Worm (Caenorhabditis elegans): ENCODE measurements around the gene K02A6.4.

K02A6.4 gene

ce11 chrX:8218653-8219052, at the start of gene K02A6.4:
K02A6.4 (minus strand) TSS chrX:8218753.
- TF ChIP-seq tab-1 (GFP tag; IDR thresholded peaks at IDR 0.05), result no peak
- TF ChIP-seq ztf-29 (GFP tag; IDR thresholded peaks at IDR 0.05), result no peak
- TF ChIP-seq ztf-23 (GFP tag; IDR thresholded peaks at IDR 0.05), result no peak

DNA sequence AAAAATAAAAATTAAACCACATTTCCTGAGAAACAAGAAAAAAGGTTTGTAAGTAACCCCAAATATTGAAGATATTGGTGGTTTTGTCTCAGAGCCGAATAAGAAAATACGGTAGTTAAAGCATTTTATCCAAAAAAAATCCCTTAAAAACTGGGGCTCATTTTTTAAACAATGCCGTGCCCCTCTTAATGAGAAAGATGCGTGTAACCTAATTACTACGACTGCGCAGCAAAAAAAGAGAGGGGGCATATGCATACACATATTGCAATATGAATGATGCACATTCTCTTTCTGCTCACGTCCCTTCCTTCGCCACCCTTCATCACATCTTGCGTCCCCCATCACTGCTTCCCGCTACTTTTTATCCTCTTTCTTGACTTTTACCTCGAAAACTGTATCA, 49.5 kb upstream of the K02A6.4 start:
- TF ChIP-seq ztf-23 (GFP tag; IDR thresholded peaks at IDR 0.05), result no peak

DNA sequence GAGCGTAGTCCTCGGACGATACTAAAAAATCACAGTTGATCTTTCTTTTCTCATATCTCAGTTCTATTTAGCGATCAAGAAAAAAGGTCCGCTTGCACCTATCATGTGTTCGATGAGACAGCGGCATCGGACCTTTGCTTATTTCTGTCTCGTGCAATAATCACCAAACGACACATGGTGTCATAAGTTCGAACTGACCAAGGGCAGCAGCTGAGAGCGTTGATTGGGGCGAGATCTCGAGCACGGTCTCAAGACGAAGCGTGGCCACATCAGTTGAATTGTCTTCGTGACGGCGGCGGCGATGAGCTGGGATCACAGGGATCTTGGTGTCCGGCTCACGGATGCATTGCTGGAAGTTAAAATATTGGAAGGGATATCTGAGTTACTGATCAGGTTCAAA, 44.2 kb upstream of the K02A6.4 start:
- TF ChIP-seq ztf-23 (GFP tag; IDR thresholded peaks at IDR 0.05), result no peak
- TF ChIP-seq tab-1 (GFP tag; IDR thresholded peaks at IDR 0.05), result no peak
- TF ChIP-seq klf-2 (GFP tag; conservative IDR thresholded peaks at IDR 0.05), result no peak
- TF ChIP-seq cog-1 (tag; optimal IDR thresholded peaks at IDR 0.05), result no peak
- TF ChIP-seq ztf-29 (GFP tag; IDR thresholded peaks at IDR 0.05), result no peak
- no peak for TF ChIP-seq med-1 (GFP tag; optimal IDR thresholded peaks at IDR 0.05; ENCODE audit: insufficient read depth)
- TF ChIP-seq T22C8.4 (GFP tag; IDR thresholded peaks at IDR 0.05), result no peak
- TF ChIP-seq flt-1 (GFP tag; IDR thresholded peaks at IDR 0.05), result no peak
- no peak for TF ChIP-seq ref-1 (GFP tag; conservative IDR thresholded peaks at IDR 0.05)

- TF ChIP-seq med-1 (GFP tag; optimal IDR thresholded peaks at IDR 0.05; ENCODE audit: insufficient read depth) (no peak), klf-2 (GFP tag; conservative IDR thresholded peaks at IDR 0.05) (no peak), flt-1 (GFP tag; IDR thresholded peaks at IDR 0.05) (no peak), ref-1 (GFP tag; conservative IDR thresholded peaks at IDR 0.05) (no peak), tab-1 (GFP tag; IDR thresholded peaks at IDR 0.05) (no peak), cog-1 (tag; optimal IDR thresholded peaks at IDR 0.05) (no peak), ztf-29 (GFP tag; IDR thresholded peaks at IDR 0.05) (no peak), ztf-23 (GFP tag; IDR thresholded peaks at IDR 0.05) (no peak), T22C8.4 (GFP tag; IDR thresholded peaks at IDR 0.05) (no peak)
These were observed 42.7 kb upstream of the K02A6.4 start, which contains the start of gene M60.7 for ce11 chrX:8261125-8261684. M60.7 (minus strand) TSS chrX:8261175.

ce11 chrX:8257687-8258086, 39.1 kb upstream of the K02A6.4 start:
- TF ChIP-seq tab-1 (GFP tag; IDR thresholded peaks at IDR 0.05) (no peak), ref-1 (GFP tag; conservative IDR thresholded peaks at IDR 0.05) (no peak), klf-2 (GFP tag; conservative IDR thresholded peaks at IDR 0.05) (no peak), ztf-23 (GFP tag; IDR thresholded peaks at IDR 0.05) (no peak), T22C8.4 (GFP tag; IDR thresholded peaks at IDR 0.05) (no peak), med-1 (GFP tag; optimal IDR thresholded peaks at IDR 0.05; ENCODE audit: insufficient read depth) (no peak), cog-1 (tag; optimal IDR thresholded peaks at IDR 0.05) (no peak), flt-1 (GFP tag; IDR thresholded peaks at IDR 0.05) (no peak), ztf-29 (GFP tag; IDR thresholded peaks at IDR 0.05) (no peak)

DNA sequence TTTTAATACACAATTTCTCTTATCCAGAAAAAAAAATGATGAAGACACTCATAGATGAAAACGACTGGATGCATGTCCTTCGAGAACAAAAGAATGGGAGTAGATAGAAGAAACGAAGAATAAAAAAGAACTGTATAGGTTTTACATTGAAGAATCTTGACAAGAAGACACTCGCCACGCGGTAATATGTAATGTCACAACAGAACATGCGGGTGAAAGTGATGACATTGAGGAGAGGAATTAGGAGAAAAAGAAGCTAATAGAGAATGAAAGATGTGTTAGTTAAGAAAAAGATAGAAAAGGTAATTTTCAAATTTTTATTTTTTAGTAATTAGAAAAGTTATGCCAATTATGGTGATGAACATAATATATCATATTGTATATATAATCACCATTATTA, 36.9 kb upstream of the K02A6.4 start:
- no peak for TF ChIP-seq med-1 (GFP tag; optimal IDR thresholded peaks at IDR 0.05; ENCODE audit: insufficient read depth)
- no peak for TF ChIP-seq klf-2 (GFP tag; conservative IDR thresholded peaks at IDR 0.05)
- TF ChIP-seq ref-1 (GFP tag; conservative IDR thresholded peaks at IDR 0.05), result no peak
- no peak for TF ChIP-seq flt-1 (GFP tag; IDR thresholded peaks at IDR 0.05)
- TF ChIP-seq ztf-23 (GFP tag; IDR thresholded peaks at IDR 0.05), result no peak
- no peak for TF ChIP-seq cog-1 (tag; optimal IDR thresholded peaks at IDR 0.05)
- no peak for TF ChIP-seq T22C8.4 (GFP tag; IDR thresholded peaks at IDR 0.05)
- TF ChIP-seq ztf-29 (GFP tag; IDR thresholded peaks at IDR 0.05), result no peak
- TF ChIP-seq tab-1 (GFP tag; IDR thresholded peaks at IDR 0.05), result no peak

ce11 chrX:8252293-8252692, 33.7 kb upstream of the K02A6.4 start, which contains the start of gene M60.6:
M60.6 (minus strand) TSS chrX:8252458.
- TF ChIP-seq cog-1 (tag; optimal IDR thresholded peaks at IDR 0.05), result no peak
- TF ChIP-seq tab-1 (GFP tag; IDR thresholded peaks at IDR 0.05), result no peak
- TF ChIP-seq flt-1 (GFP tag; IDR thresholded peaks at IDR 0.05), result no peak
- no peak for TF ChIP-seq T22C8.4 (GFP tag; IDR thresholded peaks at IDR 0.05)
- TF ChIP-seq ref-1 (GFP tag; conservative IDR thresholded peaks at IDR 0.05), result no peak
- TF ChIP-seq ztf-23 (GFP tag; IDR thresholded peaks at IDR 0.05), result no peak
- TF ChIP-seq ztf-29 (GFP tag; IDR thresholded peaks at IDR 0.05), result no peak

DNA sequence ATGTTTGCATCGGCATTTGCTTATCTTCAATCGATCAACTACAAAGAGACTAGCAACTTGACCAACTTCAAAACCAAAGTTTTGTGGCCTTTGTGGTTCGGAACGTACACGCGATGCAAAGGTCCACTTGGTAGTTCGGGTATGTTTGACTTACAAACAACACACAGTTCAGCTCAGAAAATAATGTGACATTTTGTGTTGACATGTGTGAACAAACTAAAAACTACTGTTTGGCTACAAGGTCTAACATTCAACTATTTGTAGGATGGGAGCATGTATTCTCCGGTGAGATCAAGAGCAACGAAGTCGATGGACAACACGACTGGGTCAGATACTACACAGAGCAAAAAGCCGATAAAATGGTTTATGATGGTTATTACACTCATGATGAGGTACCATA, 28.5 kb upstream of the K02A6.4 start:
- TF ChIP-seq tab-1 (GFP tag; IDR thresholded peaks at IDR 0.05), result no peak
- no peak for TF ChIP-seq flt-1 (GFP tag; IDR thresholded peaks at IDR 0.05)
- no peak for TF ChIP-seq cog-1 (tag; optimal IDR thresholded peaks at IDR 0.05)
- TF ChIP-seq ztf-29 (GFP tag; IDR thresholded peaks at IDR 0.05), result no peak
- no peak for TF ChIP-seq ref-1 (GFP tag; conservative IDR thresholded peaks at IDR 0.05)
- no peak for TF ChIP-seq med-1 (GFP tag; optimal IDR thresholded peaks at IDR 0.05; ENCODE audit: insufficient read depth)
- TF ChIP-seq klf-2 (GFP tag; conservative IDR thresholded peaks at IDR 0.05), result no peak
- TF ChIP-seq ztf-23 (GFP tag; IDR thresholded peaks at IDR 0.05), result no peak
- no peak for TF ChIP-seq T22C8.4 (GFP tag; IDR thresholded peaks at IDR 0.05)

DNA sequence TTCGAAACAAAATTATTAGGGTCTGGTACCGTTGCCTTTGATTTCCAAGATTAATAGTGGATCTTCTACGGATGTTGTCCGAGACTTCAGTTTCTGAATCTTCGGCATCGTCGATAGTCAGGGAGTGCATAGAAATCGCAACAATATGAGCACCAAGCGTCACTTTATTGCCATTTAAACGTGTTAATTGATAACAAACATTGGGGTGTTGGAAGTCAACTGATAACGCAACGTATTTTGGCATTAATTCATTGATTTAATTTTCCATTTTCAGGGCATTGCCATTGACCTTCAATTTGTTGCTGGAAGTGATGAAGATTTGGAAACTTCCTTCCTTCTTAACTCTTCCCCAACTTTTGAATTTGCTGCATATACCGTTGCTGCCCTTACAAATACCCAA, 27.6 kb upstream of the K02A6.4 start, which contains the start of gene kqt-2:
Gene kqt-2, minus strand, starts transcription at position 244 of the 400 bp plus-strand sequence.
- no peak for TF ChIP-seq flt-1 (GFP tag; IDR thresholded peaks at IDR 0.05)

ce11 chrX:8243116-8243515, 24.6 kb upstream of the K02A6.4 start:
- TF ChIP-seq ref-1 (GFP tag; conservative IDR thresholded peaks at IDR 0.05), result no peak
- TF ChIP-seq flt-1 (GFP tag; IDR thresholded peaks at IDR 0.05), result no peak
- no peak for TF ChIP-seq cog-1 (tag; optimal IDR thresholded peaks at IDR 0.05)
- TF ChIP-seq med-1 (GFP tag; optimal IDR thresholded peaks at IDR 0.05; ENCODE audit: insufficient read depth), result no peak
- no peak for TF ChIP-seq klf-2 (GFP tag; conservative IDR thresholded peaks at IDR 0.05)
- no peak for TF ChIP-seq ztf-23 (GFP tag; IDR thresholded peaks at IDR 0.05)
- no peak for TF ChIP-seq ztf-29 (GFP tag; IDR thresholded peaks at IDR 0.05)
- no peak for TF ChIP-seq T22C8.4 (GFP tag; IDR thresholded peaks at IDR 0.05)
- TF ChIP-seq tab-1 (GFP tag; IDR thresholded peaks at IDR 0.05), result no peak

- no peak for TF ChIP-seq med-1 (GFP tag; optimal IDR thresholded peaks at IDR 0.05; ENCODE audit: insufficient read depth)
- no peak for TF ChIP-seq ref-1 (GFP tag; conservative IDR thresholded peaks at IDR 0.05)
- no peak for TF ChIP-seq cog-1 (tag; optimal IDR thresholded peaks at IDR 0.05)
- TF ChIP-seq tab-1 (GFP tag; IDR thresholded peaks at IDR 0.05), result no peak
- TF ChIP-seq T22C8.4 (GFP tag; IDR thresholded peaks at IDR 0.05), result no peak
- no peak for TF ChIP-seq flt-1 (GFP tag; IDR thresholded peaks at IDR 0.05)
- TF ChIP-seq klf-2 (GFP tag; conservative IDR thresholded peaks at IDR 0.05), result no peak
- no peak for TF ChIP-seq ztf-23 (GFP tag; IDR thresholded peaks at IDR 0.05)
- no peak for TF ChIP-seq ztf-29 (GFP tag; IDR thresholded peaks at IDR 0.05)
These were observed 23.4 kb upstream of the K02A6.4 start, which contains the start of gene endu-2 for ce11 chrX:8241906-8242305. endu-2 (plus strand) TSS chrX:8242301.
